Worm (Caenorhabditis elegans): ENCODE results near the gene F08F3.8.
A peak's percentile ranks its signal among the peaks of the same experiment; 100 is the strongest.
"Not testable (repeated sequence)": the region's sequence is repeated elsewhere in the genome, so short reads cannot be mapped to it uniquely, and the experiment has no call there.

F08F3.8 gene

ce11 chrV:5432499-5432898 is at the start of gene F08F3.8:
F08F3.8 (minus strand) TSS chrV:5432599.
- TF ChIP-seq snpc-4 (tag; optimal IDR thresholded peaks at IDR 0.05) = no peak

DNA sequence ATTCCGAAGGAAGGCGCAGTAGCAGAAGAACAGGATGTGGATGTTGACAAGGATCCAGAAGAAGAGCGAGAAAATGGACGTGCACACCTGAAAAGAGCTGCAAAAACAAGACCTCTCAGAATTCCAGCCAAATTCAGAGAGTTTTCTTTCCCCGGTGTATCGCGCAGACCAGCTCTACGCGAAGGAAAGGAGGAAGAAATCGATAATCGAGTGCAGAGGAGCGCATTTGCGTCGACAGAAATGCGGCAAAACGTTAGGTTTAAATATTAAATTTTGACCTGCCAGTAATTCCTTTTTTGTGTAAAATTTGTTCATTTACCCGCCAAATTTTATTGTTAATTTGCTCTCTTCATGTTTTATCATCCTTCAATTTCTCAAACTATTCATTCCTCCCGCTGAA is 45.3 kb upstream of the F08F3.8 start:
- no peak for TF ChIP-seq ama-1 (optimal IDR thresholded peaks at IDR 0.05)

DNA sequence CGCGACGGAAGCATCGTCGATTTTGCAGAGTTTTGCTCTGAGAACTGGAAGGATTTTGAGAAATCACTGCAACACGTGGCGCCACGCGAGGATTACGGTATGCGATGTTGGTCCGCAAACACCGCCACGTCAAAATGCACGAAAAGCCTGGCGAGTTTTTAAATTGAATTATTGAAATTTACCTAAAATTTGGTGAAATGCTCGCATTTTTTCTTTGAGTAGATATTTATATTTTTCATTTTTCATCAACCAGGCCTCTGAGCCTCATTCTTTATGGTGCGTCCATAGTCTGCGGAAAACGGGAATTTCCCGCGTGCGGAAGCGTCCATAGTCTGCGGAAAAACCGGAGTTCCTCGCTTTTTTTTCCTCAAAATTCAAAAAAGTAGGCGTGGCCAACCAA is 38.5 kb upstream of the F08F3.8 start, which contains the start of gene ZC317.7:
ZC317.7 (minus strand) TSS at position 101 of the 400 bp plus-strand sequence.
- not testable (repeated sequence) for TF ChIP-seq unc-39, lin-39, mml-1 (tag; optimal IDR thresholded peaks at IDR 0.05)

- not testable (repeated sequence) for TF ChIP-seq nhr-23, R02D3.7, ceh-16 (tag; optimal IDR thresholded peaks at IDR 0.05)
Measured at ce11 chrV:5468489-5468888, 36.1 kb upstream of the F08F3.8 start, which contains the start of gene ZC317.6. ZC317.6 (minus strand) TSS chrV:5468589.

ce11 chrV:5465335-5465734 is 32.9 kb upstream of the F08F3.8 start, which contains the start of gene srg-68:
srg-68 (minus strand) TSS chrV:5465435.
- TF ChIP-seq eor-1 (tag; optimal IDR thresholded peaks at IDR 0.05) (no peak), nhr-28 (tag; optimal IDR thresholded peaks at IDR 0.05) (no peak), unc-62 (GFP tag; optimal IDR thresholded peaks at IDR 0.05) (no peak), lin-15B (tag; optimal IDR thresholded peaks at IDR 0.05) (no peak)

DNA sequence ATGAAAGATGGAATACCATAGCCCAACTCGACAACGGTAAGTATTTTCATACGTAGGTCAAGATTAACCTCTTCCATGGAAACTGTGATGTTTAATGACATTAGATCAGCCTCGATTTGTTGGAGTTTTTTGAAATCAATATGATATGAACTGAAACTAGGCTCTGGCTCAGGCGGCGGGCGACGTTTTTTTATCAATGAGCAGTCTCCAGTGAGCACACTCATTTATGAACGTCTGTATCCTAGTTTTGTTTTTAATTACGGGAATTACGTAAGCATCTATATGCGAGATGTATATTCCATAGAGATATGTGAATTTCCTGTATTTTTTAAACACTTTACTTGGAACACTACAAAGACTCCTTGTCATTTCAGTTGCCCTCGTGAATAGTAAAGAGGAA is 30.5 kb upstream of the F08F3.8 start, which contains the start of gene srg-67:
srg-67 (minus strand) TSS at position 101 of the 400 bp plus-strand sequence.
- TF ChIP-seq ceh-16 (tag; optimal IDR thresholded peaks at IDR 0.05) = no peak
- TF ChIP-seq jun-1 (tag; optimal IDR thresholded peaks at IDR 0.05) = no peak
- TF ChIP-seq elt-3 (tag; optimal IDR thresholded peaks at IDR 0.05) = no peak
- TF ChIP-seq unc-39 (tag; optimal IDR thresholded peaks at IDR 0.05) = no peak
- TF ChIP-seq nhr-77 (tag; optimal IDR thresholded peaks at IDR 0.05) = no peak
- TF ChIP-seq egl-27 (tag; optimal IDR thresholded peaks at IDR 0.05) = no peak
- no peak for TF ChIP-seq nhr-237 (tag; optimal IDR thresholded peaks at IDR 0.05)
- no peak for TF ChIP-seq lin-39 (tag; optimal IDR thresholded peaks at IDR 0.05)
- no peak for TF ChIP-seq mdl-1 (tag; optimal IDR thresholded peaks at IDR 0.05)
- no peak for TF ChIP-seq nhr-28 (tag; optimal IDR thresholded peaks at IDR 0.05)

DNA sequence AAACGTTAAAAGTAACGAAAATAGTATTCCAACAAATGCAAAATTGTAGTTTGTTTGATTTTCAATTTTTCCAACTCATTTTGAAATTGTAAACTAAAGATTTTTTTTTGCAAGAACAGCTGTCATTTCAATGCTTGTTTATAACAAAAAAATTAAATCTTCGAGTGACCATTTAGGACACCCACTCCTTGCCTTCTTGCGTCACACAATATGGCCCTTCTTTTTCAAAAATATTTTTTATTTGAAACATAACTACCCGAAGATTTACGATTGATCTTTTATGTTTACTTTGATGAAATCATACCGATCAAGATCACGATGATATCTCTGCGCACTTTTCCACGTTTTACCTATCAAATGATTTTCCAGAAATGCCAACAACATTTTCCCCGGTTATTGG is 27.4 kb upstream of the F08F3.8 start, which contains the start of gene ZC317.2:
ZC317.2 (plus strand) TSS at position 301 of the 400 bp plus-strand sequence.
- no peak for TF ChIP-seq unc-39 (tag; optimal IDR thresholded peaks at IDR 0.05)
- TF ChIP-seq nhr-237 (tag; optimal IDR thresholded peaks at IDR 0.05) = no peak
- TF ChIP-seq elt-2 (tag; optimal IDR thresholded peaks at IDR 0.05) = no peak
- no peak for TF ChIP-seq ztf-11 (tag; optimal IDR thresholded peaks at IDR 0.05)
- no peak for TF ChIP-seq fkh-2 (tag; optimal IDR thresholded peaks at IDR 0.05)
- TF ChIP-seq elt-3 (tag; optimal IDR thresholded peaks at IDR 0.05) = no peak
- TF ChIP-seq nfya-1 (tag; optimal IDR thresholded peaks at IDR 0.05; ENCODE audit: insufficient read depth) = no peak
- TF ChIP-seq unc-62 (GFP tag; optimal IDR thresholded peaks at IDR 0.05) = no peak
- TF ChIP-seq mdl-1 (tag; optimal IDR thresholded peaks at IDR 0.05) = no peak
- TF ChIP-seq egl-5 (tag; optimal IDR thresholded peaks at IDR 0.05) = no peak
- TF ChIP-seq nhr-12 (tag; optimal IDR thresholded peaks at IDR 0.05) = no peak

- no peak for TF ChIP-seq jun-1 (tag; optimal IDR thresholded peaks at IDR 0.05)
- no peak for TF ChIP-seq ztf-11 (tag; optimal IDR thresholded peaks at IDR 0.05)
- no peak for TF ChIP-seq elt-2 (tag; optimal IDR thresholded peaks at IDR 0.05)
- TF ChIP-seq fkh-10 (GFP tag; optimal IDR thresholded peaks at IDR 0.05) = peak; percentile 45
- no peak for TF ChIP-seq pha-4 (tag; optimal IDR thresholded peaks at IDR 0.05)
- TF ChIP-seq ceh-16 (tag; optimal IDR thresholded peaks at IDR 0.05) = no peak
- TF ChIP-seq mml-1 (tag; optimal IDR thresholded peaks at IDR 0.05) = no peak
Measured at ce11 chrV:5454955-5455354, 22.6 kb upstream of the F08F3.8 start.

Data from whole organism, L3 larva.